Worm (Caenorhabditis elegans) whole organism, L3 larva: ENCODE data around the gene dhp-2.
"Not testable (repeated sequence)": the region's sequence is repeated elsewhere in the genome, so short reads cannot be mapped to it uniquely, and the experiment has no call there.

Source experiments
- ama-1 ChIP-seq: fragments of 150-350 bp; optimal IDR thresholded peaks from 2 replicates; lab custom pipeline; 2018
- ceh-16 ChIP-seq: sonication (generic microtip); optimal IDR thresholded peaks from 2 replicates; lab custom pipeline; 2017; ENCODE audit warnings: missing biosample characterization, missing genetic modification characterization
- ceh-28 ChIP-seq: fragments of 150-350 bp; optimal IDR thresholded peaks from 2 replicates; lab custom pipeline; 2014; ENCODE audit warnings: missing biosample characterization, missing genetic modification reagents, missing genetic modification characterization
- ceh-9 ChIP-seq: sonication (generic microtip); optimal IDR thresholded peaks from 2 replicates; lab custom pipeline; 2018; ENCODE audit warnings: missing biosample characterization, missing genetic modification characterization
- daf-12 ChIP-seq: fragments of 150-350 bp; optimal IDR thresholded peaks from 2 replicates; lab custom pipeline; 2014; ENCODE audit warnings: missing biosample characterization, missing genetic modification reagents, missing genetic modification characterization
- egl-5 ChIP-seq: fragments of 150-350 bp; optimal IDR thresholded peaks from 2 replicates; lab custom pipeline; 2017; ENCODE audit warnings: missing biosample characterization, missing genetic modification reagents, missing genetic modification characterization, inconsistent platforms
- elt-2 ChIP-seq: sonication (generic microtip); optimal IDR thresholded peaks from 2 replicates; lab custom pipeline; 2016; ENCODE audit warnings: missing genetic modification reagents, mild to moderate bottlenecking, missing genetic modification characterization, missing compliant biosample characterization
- eor-1 ChIP-seq, 2 experiments: fragments of 150-350 bp; optimal IDR thresholded peaks; 2 replicates each; lab custom pipeline; 2014 to 2018; ENCODE audit warnings: missing biosample characterization in 2 of 2, missing genetic modification characterization in 2 of 2
- fkh-2 ChIP-seq: fragments of 150-350 bp; optimal IDR thresholded peaks from 2 replicates; lab custom pipeline; 2014; ENCODE audit warnings: missing biosample characterization, missing genetic modification reagents, missing genetic modification characterization
- hmg-11 ChIP-seq: sonication (generic microtip); optimal IDR thresholded peaks from 2 replicates; lab custom pipeline; 2016; ENCODE audit warnings: missing genetic modification characterization, missing compliant biosample characterization
- lin-15B ChIP-seq: fragments of 150-350 bp; optimal IDR thresholded peaks from 2 replicates; lab custom pipeline; 2014; ENCODE audit warnings: missing biosample characterization, missing genetic modification characterization
- lin-39 ChIP-seq: fragments of 150-350 bp; optimal IDR thresholded peaks from 2 replicates; lab custom pipeline; 2018; ENCODE audit warnings: missing biosample characterization, missing genetic modification reagents, missing genetic modification characterization
- lsy-12 ChIP-seq: sonication (generic microtip); optimal IDR thresholded peaks from 2 replicates; lab custom pipeline; 2016; ENCODE audit warnings: mild to moderate bottlenecking, missing genetic modification characterization, missing compliant biosample characterization
- mml-1 ChIP-seq: fragments of 150-350 bp; sonication (generic microtip); optimal IDR thresholded peaks from 3 replicates; lab custom pipeline; 2014; ENCODE audit warnings: missing biosample characterization, missing genetic modification characterization
- nhr-12 ChIP-seq: fragments of 150-350 bp; optimal IDR thresholded peaks from 2 replicates; lab custom pipeline; 2014; ENCODE audit warnings: missing biosample characterization, missing genetic modification characterization
- nhr-23 ChIP-seq: fragments of 150-350 bp; optimal IDR thresholded peaks from 2 replicates; lab custom pipeline; 2014; ENCODE audit warnings: missing biosample characterization, missing genetic modification reagents, missing genetic modification characterization
- nhr-28 ChIP-seq: fragments of 150-350 bp; optimal IDR thresholded peaks from 2 replicates; lab custom pipeline; 2014; ENCODE audit warnings: missing biosample characterization, missing genetic modification characterization
- nhr-76 ChIP-seq: fragments of 150-350 bp; sonication (generic microtip); optimal IDR thresholded peaks from 5 replicates; lab custom pipeline; 2014; ENCODE audit warnings: missing biosample characterization, missing genetic modification characterization
- nhr-77 ChIP-seq: fragments of 150-350 bp; optimal IDR thresholded peaks from 2 replicates; lab custom pipeline; 2014; ENCODE audit warnings: missing biosample characterization, missing genetic modification characterization
- pqm-1 ChIP-seq: fragments of 150-350 bp; optimal IDR thresholded peaks from 2 replicates; lab custom pipeline; 2017; ENCODE audit warnings: missing biosample characterization, missing genetic modification characterization, inconsistent platforms
- snpc-4 ChIP-seq: fragments of 150-350 bp; optimal IDR thresholded peaks from 2 replicates; lab custom pipeline; 2014; ENCODE audit warnings: missing biosample characterization, missing genetic modification characterization
- tbx-2 ChIP-seq: sonication (generic microtip); optimal IDR thresholded peaks from 2 replicates; lab custom pipeline; 2016; ENCODE audit warnings: mild to moderate bottlenecking, missing genetic modification characterization, missing compliant biosample characterization
- ztf-4 ChIP-seq: fragments of 150-350 bp; optimal IDR thresholded peaks from 2 replicates; lab custom pipeline; 2014; ENCODE audit warnings: missing biosample characterization, missing genetic modification characterization

The dhp-2 gene

ce11 chrIV:10022991-10023390 is 45.1 kb downstream of the dhp-2 start, which contains the start of gene F44D12.8:
Gene F44D12.8, plus strand, starts transcription at chrIV:10023291.
- TF ChIP-seq ceh-28 (tag; lab: Kevin White, UChicago) = no peak
- no peak for TF ChIP-seq eor-1 (tag; optimal IDR thresholded peaks at IDR 0.05; lab: Kevin White, UChicago)
- TF ChIP-seq nhr-23 = no peak
- TF ChIP-seq nhr-28 (tag; lab: Kevin White, UChicago) = no peak
- TF ChIP-seq daf-12 = no peak
- TF ChIP-seq nhr-76 = no peak
- no peak for TF ChIP-seq hmg-11 (tag; lab: Kevin White, UChicago)
- TF ChIP-seq elt-2 = no peak
- no peak for TF ChIP-seq ceh-9 (tag; lab: Kevin White, UChicago)
- TF ChIP-seq nhr-77 (tag; lab: Kevin White, UChicago) = no peak
- no peak for TF ChIP-seq snpc-4
- no peak for TF ChIP-seq nhr-12 (tag; lab: Kevin White, UChicago)
- no peak for TF ChIP-seq ztf-4 (tag; lab: Kevin White, UChicago)
- no peak for TF ChIP-seq fkh-2 (tag; lab: Kevin White, UChicago)
- TF ChIP-seq mml-1 (tag; lab: Kevin White, UChicago) = no peak

ce11 chrIV:10026129-10026528 is 48.2 kb downstream of the dhp-2 start:
- no peak for TF ChIP-seq ama-1 (lab: Kevin White, UChicago)
- TF ChIP-seq lsy-12 (tag; lab: Kevin White, UChicago) = no peak
- TF ChIP-seq lin-39 (tag; lab: Kevin White, UChicago) = no peak
- no peak for TF ChIP-seq snpc-4
- TF ChIP-seq ztf-4 (tag; lab: Kevin White, UChicago) = no peak
- no peak for TF ChIP-seq tbx-2 (tag; lab: Kevin White, UChicago)
- no peak for TF ChIP-seq mml-1 (tag; lab: Kevin White, UChicago)
- TF ChIP-seq nhr-76 = no peak
- no peak for TF ChIP-seq ceh-9 (tag; lab: Kevin White, UChicago)
- TF ChIP-seq elt-2 = no peak
- TF ChIP-seq lin-15B = no peak
- TF ChIP-seq, all 47 proteins: peak for 0

- TF ChIP-seq pqm-1 (tag; lab: Kevin White, UChicago) = no peak
- no peak for TF ChIP-seq lsy-12 (tag; lab: Kevin White, UChicago)
- no peak for TF ChIP-seq ceh-16 (tag; lab: Kevin White, UChicago)
- no peak for TF ChIP-seq egl-5
- no peak for TF ChIP-seq daf-12
Measured at ce11 chrIV:10027566-10027965, 49.6 kb downstream of the dhp-2 start, which contains the start of gene gipc-2. Gene gipc-2, minus strand, starts transcription at chrIV:10027666.

- TF ChIP-seq ceh-9, ceh-28, ceh-16 (tag; lab: Kevin White, UChicago): not testable (repeated sequence)
Measured at ce11 chrIV:10028779-10029178, 50.9 kb downstream of the dhp-2 start, which contains the start of the genes F44D12.16 and msd-2. Gene F44D12.16, plus strand, starts transcription at chrIV:10029079. Gene msd-2, plus strand, starts transcription at chrIV:10029083.
